Fruit fly (Drosophila melanogaster) whole organism, embryonic: ENCODE data around the gene FASN2.
A peak's percentile ranks its signal among the peaks of the same experiment; 100 is the strongest.

ENCODE experiments used
- Aef1 ChIP-seq: fragments of 200-800 bp; sonication (Bioruptor generic); IDR thresholded peaks from 3 replicates; pipeline ENCODE4 v1.3.6; 2022; ENCODE audit warnings: missing biosample characterization, missing genetic modification characterization
- BEAF-32 ChIP-seq: fragments of 200-800 bp; sonication (Bioruptor generic); optimal IDR thresholded peaks from 3 replicates; lab custom pipeline; 2017; ENCODE audit warnings: missing biosample characterization, missing genetic modification characterization, mild to moderate bottlenecking, moderate library complexity, missing genetic modification reagents
- Blimp-1 ChIP-seq: fragments of 200-800 bp; sonication (Bioruptor generic); optimal IDR thresholded peaks from 3 replicates; lab custom pipeline; 2018; ENCODE audit warnings: missing biosample characterization, missing genetic modification characterization, mild to moderate bottlenecking, moderate library complexity, missing genetic modification reagents
- BtbVII ChIP-seq: fragments of 200-800 bp; sonication (Bioruptor generic); optimal IDR thresholded peaks from 3 replicates; lab custom pipeline; 2017; ENCODE audit warnings: missing biosample characterization, mild to moderate bottlenecking, missing genetic modification characterization
- CG1024 ChIP-seq: fragments of 200-800 bp; sonication (Bioruptor generic); IDR thresholded peaks from 2 replicates; pipeline ENCODE4 v1.3.6; 2022; ENCODE audit warnings: missing biosample characterization, missing genetic modification characterization
- CG11723 ChIP-seq: fragments of 200-800 bp; sonication (Bioruptor generic); optimal IDR thresholded peaks from 2 replicates; lab custom pipeline; 2017; ENCODE audit warnings: missing biosample characterization, mild to moderate bottlenecking, missing genetic modification characterization
- CG12155 ChIP-seq: fragments of 200-800 bp; sonication (Bioruptor generic); optimal IDR thresholded peaks from 3 replicates; lab custom pipeline; 2016; ENCODE audit warnings: missing biosample characterization, missing genetic modification characterization
- CG12299 ChIP-seq: fragments of 200-800 bp; sonication (Bioruptor generic); optimal IDR thresholded peaks from 2 replicates; lab custom pipeline; 2018; ENCODE audit warnings: missing biosample characterization, mild to moderate bottlenecking, missing genetic modification characterization
- CG12659 ChIP-seq: fragments of 200-800 bp; sonication (Bioruptor generic); optimal IDR thresholded peaks from 3 replicates; lab custom pipeline; 2017; ENCODE audit warnings: mild to moderate bottlenecking, missing biosample characterization, missing genetic modification reagents, missing genetic modification characterization
- CG14441 ChIP-seq: fragments of 200-800 bp; sonication (Bioruptor generic); IDR thresholded peaks from 2 replicates; pipeline ENCODE4 v1.3.6; 2022; ENCODE audit warnings: missing biosample characterization, missing genetic modification characterization
- CG15696 ChIP-seq: fragments of 200-800 bp; sonication (Bioruptor generic); optimal IDR thresholded peaks from 2 replicates; lab custom pipeline; 2019; ENCODE audit warnings: missing biosample characterization, mild to moderate bottlenecking, missing genetic modification characterization, moderate library complexity
- CG17612 ChIP-seq: fragments of 200-800 bp; sonication (Bioruptor generic); IDR thresholded peaks from 2 replicates; pipeline ENCODE4 v1.3.6; 2022; ENCODE audit warnings: missing biosample characterization, missing genetic modification characterization
- CG17829 ChIP-seq: fragments of 200-800 bp; optimal IDR thresholded peaks from 2 replicates; lab custom pipeline; 2019; ENCODE audit warnings: missing biosample characterization, mild to moderate bottlenecking, missing genetic modification characterization, moderate library complexity
- CG18262 ChIP-seq: fragments of 200-800 bp; optimal IDR thresholded peaks from 3 replicates; lab custom pipeline; 2019; ENCODE audit warnings: missing biosample characterization, mild to moderate bottlenecking, missing genetic modification characterization, moderate library complexity
- CG2199 ChIP-seq: fragments of 200-800 bp; sonication (Bioruptor generic); IDR thresholded peaks from 3 replicates; pipeline ENCODE4 v1.3.6; 2022; ENCODE audit warnings: missing biosample characterization, missing genetic modification characterization
- CG30431 ChIP-seq: fragments of 200-800 bp; sonication (Bioruptor generic); optimal IDR thresholded peaks from 2 replicates; lab custom pipeline; 2017; ENCODE audit warnings: missing biosample characterization, missing genetic modification characterization
- CG31441 ChIP-seq: fragments of 200-800 bp; sonication (Bioruptor generic); IDR thresholded peaks from 2 replicates; pipeline ENCODE4 v1.3.6; 2022; ENCODE audit warnings: missing biosample characterization, missing genetic modification characterization
- CG33557 ChIP-seq: fragments of 200-800 bp; sonication (Bioruptor generic); optimal IDR thresholded peaks from 2 replicates; lab custom pipeline; 2019; ENCODE audit warnings: missing biosample characterization, mild to moderate bottlenecking, missing genetic modification characterization, moderate library complexity
- CG34224 ChIP-seq: fragments of 200-800 bp; sonication (Bioruptor generic); IDR thresholded peaks from 3 replicates; pipeline ENCODE4 v1.3.6; 2022; ENCODE audit warnings: missing biosample characterization, missing genetic modification characterization; ENCODE audit not compliant: partially characterized antibody
- CG42726 ChIP-seq: fragments of 200-800 bp; sonication (Bioruptor generic); IDR thresholded peaks from 2 replicates; pipeline ENCODE4 v1.3.6; 2022; ENCODE audit warnings: missing biosample characterization, missing genetic modification characterization; ENCODE audit not compliant: partially characterized antibody
- CG4328 ChIP-seq: fragments of 200-800 bp; sonication (Bioruptor generic); optimal IDR thresholded peaks from 3 replicates; lab custom pipeline; 2017; ENCODE audit warnings: missing biosample characterization, missing genetic modification reagents, missing genetic modification characterization
- CG43689 ChIP-seq: fragments of 200-800 bp; sonication (Bioruptor generic); IDR thresholded peaks from 2 replicates; pipeline ENCODE4 v1.3.6; 2022; ENCODE audit warnings: missing biosample characterization, missing genetic modification characterization
- CG6765 ChIP-seq: fragments of 200-800 bp; sonication (Bioruptor generic); optimal IDR thresholded peaks from 3 replicates; lab custom pipeline; 2017; ENCODE audit warnings: missing biosample characterization, mild to moderate bottlenecking, missing genetic modification characterization
- CG7745 ChIP-seq: fragments of 200-800 bp; sonication (Bioruptor generic); optimal IDR thresholded peaks from 2 replicates; lab custom pipeline; 2018; ENCODE audit warnings: missing biosample characterization, mild to moderate bottlenecking, missing genetic modification characterization, moderate library complexity
- CG7928 ChIP-seq: fragments of 200-800 bp; sonication (Bioruptor generic); optimal IDR thresholded peaks from 2 replicates; lab custom pipeline; 2017; ENCODE audit warnings: missing biosample characterization, mild to moderate bottlenecking, missing genetic modification characterization
- CG8359 ChIP-seq: fragments of 200-800 bp; sonication (Bioruptor generic); optimal IDR thresholded peaks from 2 replicates; lab custom pipeline; 2017; ENCODE audit warnings: missing biosample characterization, mild to moderate bottlenecking, missing genetic modification characterization, borderline replicate concordance
- CG9797 ChIP-seq: fragments of 200-800 bp; sonication (Bioruptor generic); optimal IDR thresholded peaks from 3 replicates; lab custom pipeline; 2018; ENCODE audit warnings: missing biosample characterization, mild to moderate bottlenecking, missing genetic modification characterization
- CHES-1-like ChIP-seq: fragments of 200-800 bp; sonication (Bioruptor generic); optimal IDR thresholded peaks from 2 replicates; lab custom pipeline; 2016; ENCODE audit warnings: missing biosample characterization, missing genetic modification characterization
- Drgx ChIP-seq: fragments of 200-800 bp; sonication (Bioruptor generic); IDR thresholded peaks from 2 replicates; pipeline ENCODE4 v1.3.6; 2022; ENCODE audit warnings: missing biosample characterization, missing genetic modification characterization
- HLH54F ChIP-seq: fragments of 200-800 bp; sonication (Bioruptor generic); optimal IDR thresholded peaks from 3 replicates; lab custom pipeline; 2016; ENCODE audit warnings: missing biosample characterization, missing genetic modification characterization
- Hr3 ChIP-seq: fragments of 200-800 bp; sonication (Bioruptor generic); optimal IDR thresholded peaks from 3 replicates; lab custom pipeline; 2016; ENCODE audit warnings: missing biosample characterization, missing genetic modification characterization
- Lim3 ChIP-seq: fragments of 200-800 bp; sonication (Bioruptor generic); IDR thresholded peaks from 2 replicates; pipeline ENCODE4 v1.3.6; 2022; ENCODE audit warnings: missing biosample characterization, missing genetic modification characterization
- Ravus ChIP-seq: fragments of 200-800 bp; sonication (Bioruptor generic); IDR thresholded peaks from 2 replicates; pipeline ENCODE4 v1.3.6; 2022; ENCODE audit warnings: missing biosample characterization, missing genetic modification characterization
- Ssrp ChIP-seq: fragments of 200-800 bp; sonication (Bioruptor generic); optimal IDR thresholded peaks from 2 replicates; lab custom pipeline; 2018; ENCODE audit warnings: missing biosample characterization, mild to moderate bottlenecking, missing genetic modification characterization, moderate library complexity
- Vsx1 ChIP-seq: fragments of 200-800 bp; sonication (Bioruptor generic); optimal IDR thresholded peaks from 2 replicates; lab custom pipeline; 2017; ENCODE audit warnings: missing biosample characterization, mild to moderate bottlenecking, missing genetic modification characterization, missing genetic modification reagents
- aop ChIP-seq: fragments of 200-800 bp; sonication (Bioruptor generic); IDR thresholded peaks from 2 replicates; pipeline ENCODE4 v1.3.6; 2022; ENCODE audit warnings: missing biosample characterization, missing genetic modification characterization
- ap ChIP-seq: fragments of 200-800 bp; sonication (Bioruptor generic); IDR thresholded peaks from 2 replicates; pipeline ENCODE4 v1.3.6; 2022; ENCODE audit warnings: missing biosample characterization, missing genetic modification characterization
- bab2 ChIP-seq: fragments of 200-800 bp; sonication (Bioruptor generic); optimal IDR thresholded peaks from 2 replicates; lab custom pipeline; 2016; ENCODE audit warnings: missing biosample characterization, missing genetic modification characterization
- crc ChIP-seq: fragments of 200-800 bp; sonication (Bioruptor generic); optimal IDR thresholded peaks from 2 replicates; lab custom pipeline; 2016; ENCODE audit warnings: missing biosample characterization, missing genetic modification characterization
- fd102C ChIP-seq: fragments of 200-800 bp; sonication (Bioruptor generic); optimal IDR thresholded peaks from 2 replicates; lab custom pipeline; 2018; ENCODE audit warnings: missing biosample characterization, mild to moderate bottlenecking, missing genetic modification characterization, moderate library complexity
- ftz-f1 ChIP-seq: fragments of 200-800 bp; sonication (Bioruptor generic); optimal IDR thresholded peaks from 2 replicates; lab custom pipeline; 2016; ENCODE audit warnings: missing biosample characterization, missing genetic modification characterization
- fu2 ChIP-seq: fragments of 200-800 bp; sonication (Bioruptor generic); optimal IDR thresholded peaks from 2 replicates; lab custom pipeline; 2016; ENCODE audit warnings: missing biosample characterization, missing genetic modification characterization
- hb ChIP-seq: fragments of 200-800 bp; sonication (Bioruptor generic); IDR thresholded peaks from 3 replicates; pipeline ENCODE4 v1.3.6; 2022; ENCODE audit warnings: missing biosample characterization, missing genetic modification characterization; ENCODE audit not compliant: partially characterized antibody
- jumu ChIP-seq: fragments of 200-800 bp; sonication (Bioruptor generic); optimal IDR thresholded peaks from 3 replicates; lab custom pipeline; 2016; ENCODE audit warnings: missing biosample characterization, missing genetic modification characterization
- lov ChIP-seq, 2 experiments: fragments of 200-800 bp in 1 of 2; fragments of >200 bp in 1 of 2; sonication (Bioruptor generic) in 1 of 2; IDR thresholded peaks in 1 of 2; optimal IDR thresholded peaks in 1 of 2; 2 replicates in 1 of 2; 3 replicates in 1 of 2; pipeline versions ENCODE4 v1.3.6 to Lab custom; 2017 to 2022; ENCODE audit warnings: missing biosample characterization in 1 of 2, missing genetic modification characterization in 1 of 2
- p53 ChIP-seq: fragments of 200-800 bp; sonication (Bioruptor generic); optimal IDR thresholded peaks from 2 replicates; lab custom pipeline; 2016; ENCODE audit warnings: missing biosample characterization, missing genetic modification characterization
- repo ChIP-seq: fragments of 200-800 bp; sonication (Bioruptor generic); optimal IDR thresholded peaks from 2 replicates; lab custom pipeline; 2016; ENCODE audit warnings: missing biosample characterization, missing genetic modification characterization
- tio ChIP-seq: fragments of 200-800 bp; sonication (Bioruptor generic); optimal IDR thresholded peaks from 2 replicates; lab custom pipeline; 2017; ENCODE audit warnings: missing biosample characterization, missing genetic modification characterization, inconsistent platforms
- vvl ChIP-seq: fragments of 200-800 bp; sonication (Bioruptor generic); IDR thresholded peaks from 2 replicates; pipeline ENCODE4 v1.3.6; 2022; ENCODE audit warnings: missing biosample characterization, missing genetic modification characterization
- yki ChIP-seq: fragments of >200 bp; optimal IDR thresholded peaks from 3 replicates; lab custom pipeline; 2018

The FASN2 gene

DNA sequence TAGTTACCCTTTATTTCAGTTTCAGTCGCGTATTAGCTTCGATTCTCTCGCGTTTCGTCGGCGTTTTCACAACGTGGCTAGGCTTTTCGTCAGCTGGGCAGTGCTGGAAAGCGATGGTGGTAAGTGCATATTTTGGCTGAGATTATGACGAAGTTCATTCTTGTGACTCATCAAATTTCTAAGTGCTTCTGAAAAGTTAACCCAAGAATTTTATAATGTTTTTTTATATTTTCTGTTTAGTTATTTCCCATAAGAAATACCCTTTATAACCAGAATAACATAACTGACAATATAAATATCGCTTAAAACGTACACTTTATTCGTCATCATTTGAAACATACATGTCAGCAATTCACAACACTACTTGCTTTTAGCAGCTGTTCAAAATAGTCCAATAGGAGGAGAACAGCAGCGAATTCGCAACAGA is 6.6 kb upstream of the FASN2 start, which contains the start of the genes CG17260 and SerRS (continued):
- TF ChIP-seq Blimp-1 (no peak), CG11723 (GFP tag; lab: Kevin White, UChicago) (no peak), jumu (GFP tag; lab: Kevin White, UChicago) (peak; percentile 95), Hr3 (GFP tag; lab: Kevin White, UChicago) (peak; percentile 94), CG17829 (peak; percentile 92), CHES-1-like (peak; percentile 88), CG12659 (GFP tag; lab: Kevin White, UChicago) (peak; percentile 93), vvl (peak; percentile 95), repo (peak; percentile 68), lov (optimal IDR thresholded peaks at IDR 0.05; lab: Kevin White, UChicago) (no peak), lov (GFP tag; IDR thresholded peaks at IDR 0.05; lab: Robert Waterston, UW) (0 out of 3 replicates have a peak, but pooled peaks have one; percentile 35), CG15696 (tag; lab: Kevin White, UChicago) (peak; percentile 85), Ssrp (peak; percentile 92), BtbVII (GFP tag; lab: Kevin White, UChicago) (peak; percentile 76), CG6765 (peak; percentile 82), CG12155 (GFP tag; lab: Kevin White, UChicago) (peak; percentile 94), CG31441 (GFP tag; lab: Robert Waterston, UW) (no peak), ftz-f1 (GFP tag; lab: Kevin White, UChicago) (peak; percentile 66), Aef1 (GFP tag; lab: Robert Waterston, UW) (peak; percentile 91), fu2 (GFP tag; lab: Kevin White, UChicago) (peak; percentile 92), CG9797 (GFP tag; lab: Kevin White, UChicago) (peak; percentile 17), Drgx (GFP tag; lab: Robert Waterston, UW) (peak; percentile 83), CG42726 (GFP tag; lab: Robert Waterston, UW) (no peak), CG34224 (GFP tag; lab: Robert Waterston, UW) (0 out of 3 replicates have a peak, but pooled peaks have one; percentile 36), yki (lab: Kevin White, UChicago) (no peak), CG2199 (GFP tag; lab: Robert Waterston, UW) (0 out of 3 replicates have a peak, but pooled peaks have one; percentile 57), bab2 (GFP tag; lab: Kevin White, UChicago) (peak; percentile 94), fd102C (GFP tag; lab: Kevin White, UChicago) (peak; percentile 48), ap (GFP tag; lab: Robert Waterston, UW) (peak; percentile 82), hb (GFP tag; lab: Robert Waterston, UW) (no peak), CG43689 (GFP tag; lab: Robert Waterston, UW) (peak; percentile 77), CG14441 (peak; percentile 93), CG7745 (tag; lab: Kevin White, UChicago) (no peak), Lim3 (GFP tag; lab: Robert Waterston, UW) (peak; percentile 57; the same call in 1 of the 2 replicates), HLH54F (GFP tag; lab: Kevin White, UChicago) (peak; percentile 97), CG12299 (tag; lab: Kevin White, UChicago) (peak; percentile 84), aop (GFP tag; lab: Robert Waterston, UW) (0 out of 2 replicates have a peak, but pooled peaks have one; percentile 23), CG17612 (GFP tag; lab: Robert Waterston, UW) (peak; percentile 78), p53 (peak; percentile 63), BEAF-32 (peak; percentile 70), Ravus (GFP tag; lab: Robert Waterston, UW) (peak; percentile 78), CG30431 (peak; percentile 77), CG8359 (GFP tag; lab: Kevin White, UChicago) (peak; percentile 74), CG4328 (GFP tag; lab: Kevin White, UChicago) (peak; percentile 81), tio (GFP tag; lab: Kevin White, UChicago) (no peak), CG7928 (peak; percentile 66), CG18262 (tag; lab: Kevin White, UChicago) (peak; percentile 91), CG1024 (GFP tag; lab: Robert Waterston, UW) (peak; percentile 35; the same call in 1 of the 2 replicates), CG33557 (GFP tag; lab: Kevin White, UChicago) (peak; percentile 77), crc (GFP tag; lab: Kevin White, UChicago) (peak; percentile 88), Vsx1 (GFP tag; lab: Kevin White, UChicago) (no peak)
